Fruit fly (Drosophila melanogaster): ENCODE measurements around the gene cDIP.

The cDIP gene

DNA sequence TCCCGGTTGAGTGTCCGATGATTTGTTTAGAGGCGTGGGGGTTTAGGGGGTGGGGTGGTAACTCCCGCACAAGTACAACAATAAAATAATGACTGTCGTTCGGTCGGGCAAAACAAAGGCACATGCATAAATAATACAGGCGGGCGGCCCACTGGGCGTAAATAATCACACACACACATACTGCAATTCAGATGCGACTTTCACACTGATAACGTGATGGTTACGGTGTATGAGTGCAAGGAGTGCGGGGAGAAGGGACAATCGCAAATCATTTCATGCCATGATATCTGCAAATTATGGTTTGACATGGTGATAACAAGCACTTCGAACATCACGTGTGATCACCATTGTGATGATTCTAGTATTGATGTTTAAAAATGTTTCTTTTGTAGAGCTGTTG lies 10.8 kb downstream of the cDIP start:
- no peak for TF ChIP-seq salr (GFP tag; optimal IDR thresholded peaks at IDR 0.05)
- TF ChIP-seq Sox15 (GFP tag; optimal IDR thresholded peaks at IDR 0.05): no peak
- TF ChIP-seq eg (GFP tag; IDR thresholded peaks at IDR 0.05): no peak
- no peak for TF ChIP-seq Smox (GFP tag; optimal IDR thresholded peaks at IDR 0.05)
- TF ChIP-seq Ets96B (tag; optimal IDR thresholded peaks at IDR 0.05): no peak
- TF ChIP-seq pdm3 (GFP tag; optimal IDR thresholded peaks at IDR 0.05): no peak
- TF ChIP-seq vri (GFP tag; optimal IDR thresholded peaks at IDR 0.05): peak; percentile 85
- TF ChIP-seq CG32006 (GFP tag; optimal IDR thresholded peaks at IDR 0.05): no peak
- no peak for TF ChIP-seq CG6854 (GFP tag; optimal IDR thresholded peaks at IDR 0.05)
- peak; percentile 37 for TF ChIP-seq Eip93F (GFP tag; optimal IDR thresholded peaks at IDR 0.05)
- TF ChIP-seq fkh (GFP tag; optimal IDR thresholded peaks at IDR 0.05): peak; percentile 20
- TF ChIP-seq CG11762 (GFP tag; optimal IDR thresholded peaks at IDR 0.05; ENCODE audit: insufficient read depth): no peak
- no peak for TF ChIP-seq Gug (GFP tag; IDR thresholded peaks at IDR 0.05)
- TF ChIP-seq Met (GFP tag; optimal IDR thresholded peaks at IDR 0.05): no peak
- TF ChIP-seq CG6163 (GFP tag; IDR thresholded peaks at IDR 0.05): 0 out of 3 replicates have a peak, but pooled peaks have one; percentile 23
- TF ChIP-seq CG6792 (GFP tag; optimal IDR thresholded peaks at IDR 0.05): no peak
- peak; percentile 87 for TF ChIP-seq svp (GFP tag)
- TF ChIP-seq CG3919 (GFP tag; optimal IDR thresholded peaks at IDR 0.05): peak; percentile 9
- no peak for TF ChIP-seq spab (GFP tag; optimal IDR thresholded peaks at IDR 0.05)
- TF ChIP-seq cyc (GFP tag; optimal IDR thresholded peaks at IDR 0.05): no peak
- TF ChIP-seq CG7368 (GFP tag; optimal IDR thresholded peaks at IDR 0.05): no peak
- no peak for TF ChIP-seq Eip75B (GFP tag; optimal IDR thresholded peaks at IDR 0.05)
- no peak for TF ChIP-seq Blimp-1 (GFP tag; optimal IDR thresholded peaks at IDR 0.05)
- TF ChIP-seq ss (GFP tag; optimal IDR thresholded peaks at IDR 0.05): peak in 1 of 2 experiments; percentile 9
- no peak for TF ChIP-seq CG6808 (GFP tag; optimal IDR thresholded peaks at IDR 0.05)
- TF ChIP-seq CG34406 (GFP tag; optimal IDR thresholded peaks at IDR 0.05): no peak
- no peak for TF ChIP-seq dsx (GFP tag; optimal IDR thresholded peaks at IDR 0.05; ENCODE audit: poor library complexity, severe bottlenecking)
- no peak for TF ChIP-seq CG31627 (GFP tag; optimal IDR thresholded peaks at IDR 0.05)
- TF ChIP-seq Sox14 (GFP tag; optimal IDR thresholded peaks at IDR 0.05): peak; percentile 67
- no peak for TF ChIP-seq Sox102F (GFP tag; optimal IDR thresholded peaks at IDR 0.05)
- no peak for TF ChIP-seq Hr38 (GFP tag; optimal IDR thresholded peaks at IDR 0.05)
- no peak for TF ChIP-seq CG1621 (tag; optimal IDR thresholded peaks at IDR 0.05)
- no peak for TF ChIP-seq CG4318 (GFP tag; optimal IDR thresholded peaks at IDR 0.05)
- no peak for TF ChIP-seq CG11902 (GFP tag; optimal IDR thresholded peaks at IDR 0.05)
- TF ChIP-seq dac (GFP tag; optimal IDR thresholded peaks at IDR 0.05): no peak
- no peak for TF ChIP-seq Hr39 (GFP tag; optimal IDR thresholded peaks at IDR 0.05)
- no peak for TF ChIP-seq acj6 (GFP tag; optimal IDR thresholded peaks at IDR 0.05)
- no peak for TF ChIP-seq CG8119 (GFP tag; IDR thresholded peaks at IDR 0.05)
- peak; percentile 63 for TF ChIP-seq Eip78C (GFP tag)

- no peak for TF ChIP-seq CG3032 (tag; optimal IDR thresholded peaks at IDR 0.05)
- peak; percentile 65 for TF ChIP-seq vri (GFP tag; optimal IDR thresholded peaks at IDR 0.05)
Observed at dm6 chr3R:21141341-21141740, 19.6 kb downstream of the cDIP start.

DNA sequence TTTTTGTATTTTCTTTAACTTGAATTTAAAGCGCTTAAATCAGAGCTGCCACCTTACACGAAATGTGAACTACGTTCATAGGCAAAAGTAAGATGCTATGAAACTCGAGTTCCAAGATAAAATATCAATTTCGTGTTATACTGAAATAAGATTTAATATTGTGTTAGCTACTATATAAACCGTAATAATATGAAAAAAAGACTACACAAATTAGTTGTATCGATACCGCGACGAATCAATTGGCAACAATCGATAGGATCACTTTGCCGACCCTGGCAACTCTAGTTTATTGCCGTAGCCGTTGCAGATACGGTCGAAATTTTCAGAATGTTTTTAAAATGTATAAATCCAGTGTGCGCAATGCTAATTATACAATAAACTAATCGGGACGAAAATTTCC lies 20.4 kb downstream of the cDIP start, which contains the start of gene SNF4Agamma:
Gene SNF4Agamma (plus strand): TSS at position 282 of the 400 bp plus-strand sequence.
- TF ChIP-seq CG3032 (tag; optimal IDR thresholded peaks at IDR 0.05) (peak; percentile 6), CG1621 (tag; optimal IDR thresholded peaks at IDR 0.05) (peak; percentile 77), lz (GFP tag; optimal IDR thresholded peaks at IDR 0.05) (peak; percentile 51), fd59A (GFP tag; optimal IDR thresholded peaks at IDR 0.05) (no peak), Sox15 (GFP tag; optimal IDR thresholded peaks at IDR 0.05) (no peak), Eip75B (GFP tag; optimal IDR thresholded peaks at IDR 0.05) (no peak), CG11902 (GFP tag; optimal IDR thresholded peaks at IDR 0.05) (no peak), vri (GFP tag; optimal IDR thresholded peaks at IDR 0.05) (no peak), CG31627 (GFP tag; optimal IDR thresholded peaks at IDR 0.05) (peak; percentile 16), acj6 (GFP tag; optimal IDR thresholded peaks at IDR 0.05) (peak; percentile 2), dsx (GFP tag; optimal IDR thresholded peaks at IDR 0.05; ENCODE audit: poor library complexity, severe bottlenecking) (no peak), CG6854 (GFP tag; optimal IDR thresholded peaks at IDR 0.05) (no peak), Eip78C (GFP tag) (peak; percentile 73), Hr39 (GFP tag; optimal IDR thresholded peaks at IDR 0.05) (peak; percentile 9), Sox14 (GFP tag; optimal IDR thresholded peaks at IDR 0.05) (no peak), esn (GFP tag; optimal IDR thresholded peaks at IDR 0.05) (peak; percentile 55), CG10631 (GFP tag; optimal IDR thresholded peaks at IDR 0.05) (peak; percentile 25)
